Fruit fly (Drosophila melanogaster) whole organism, adult: Measurements from ENCODE around the gene CG10164.

ENCODE experiments used
- CG11617 ChIP-seq: fragments of 200-800 bp; sonication (Bioruptor generic); optimal IDR thresholded peaks from 2 replicates; lab custom pipeline; 2017; ENCODE audit warnings: mild to moderate bottlenecking, missing biosample characterization, missing genetic modification reagents, missing genetic modification characterization
- cnc ChIP-seq, 2 experiments: fragments of >200 bp; optimal IDR thresholded peaks; 2 replicates each; lab custom pipeline; 2017
- ovo ChIP-seq: fragments of 200-800 bp; sonication (Bioruptor generic); optimal IDR thresholded peaks from 2 replicates; lab custom pipeline; 2016; ENCODE audit warnings: missing biosample characterization, missing genetic modification characterization

- no peak for TF ChIP-seq cnc (optimal IDR thresholded peaks at IDR 0.05; lab: Kevin White, UChicago)
- TF ChIP-seq CG11617 (GFP tag; lab: Kevin White, UChicago): no peak
- no peak for TF ChIP-seq ovo (GFP tag; lab: Kevin White, UChicago)
These were observed 33.0 kb upstream of the CG10164 start, which contains the start of gene CG10182 for dm6 chr3R:23589719-23590118.
